Worm (Caenorhabditis elegans): ENCODE data around the gene T03F6.4.

The T03F6.4 gene

DNA sequence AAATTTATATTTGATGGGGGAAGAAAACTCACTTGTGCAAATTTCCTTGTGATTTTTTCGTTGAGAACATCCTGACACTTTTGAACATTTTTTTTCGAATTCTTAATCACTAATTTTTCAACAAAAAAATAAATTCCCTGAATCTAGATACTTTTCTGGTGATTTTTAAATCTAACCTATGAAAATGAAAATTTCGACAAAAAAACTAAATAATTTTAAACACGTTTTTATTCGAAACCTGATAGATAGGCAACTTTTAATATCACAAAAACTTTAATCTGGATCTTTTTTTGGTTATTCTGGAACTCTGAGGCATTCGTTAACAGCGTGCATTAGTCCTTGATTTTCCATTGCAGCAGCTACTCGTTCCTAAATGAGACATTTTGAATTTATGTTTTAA is 50.9 kb downstream of the T03F6.4 start, which contains the start of gene F45G2.9:
Gene F45G2.9, minus strand, starts transcription at position 101 of the 400 bp plus-strand sequence.
- TF ChIP-seq him-1 (tag; optimal IDR thresholded peaks at IDR 0.05), result no peak
- no peak for TF ChIP-seq dao-5 (tag; optimal IDR thresholded peaks at IDR 0.05)
- TF ChIP-seq W03F9.2 (tag; optimal IDR thresholded peaks at IDR 0.05), result no peak
